Worm (Caenorhabditis elegans) whole organism, early embryonic: Measurements from ENCODE around the gene dgk-1.

Experiments
- B0310.2 ChIP-seq: sonication (generic microtip); optimal IDR thresholded peaks from 2 replicates; lab custom pipeline; 2016; ENCODE audit warnings: mild to moderate bottlenecking, missing genetic modification characterization, missing compliant biosample characterization
- ceh-36 ChIP-seq: sonication (generic microtip); optimal IDR thresholded peaks from 2 replicates; lab custom pipeline; 2016; ENCODE audit warnings: missing genetic modification characterization, inconsistent platforms, missing compliant biosample characterization
- ets-7 ChIP-seq: sonication (generic microtip); optimal IDR thresholded peaks from 2 replicates; lab custom pipeline; 2016; ENCODE audit warnings: missing genotype, missing genetic modification characterization, missing compliant biosample characterization
- flt-1 ChIP-seq: fragments of 200-800 bp; sonication (Bioruptor generic); IDR thresholded peaks from 2 replicates; pipeline ENCODE4 v1.3.6; 2022; ENCODE audit warnings: missing genetic modification characterization, missing compliant biosample characterization
- hmg-4 ChIP-seq: fragments of 200-800 bp; sonication (Bioruptor generic); optimal IDR thresholded peaks from 2 replicates; lab custom pipeline; 2018; ENCODE audit warnings: mild to moderate bottlenecking, missing genetic modification characterization, missing compliant biosample characterization
- hnd-1 ChIP-seq: sonication (generic microtip); optimal IDR thresholded peaks from 2 replicates; lab custom pipeline; 2016; ENCODE audit warnings: missing genetic modification characterization, missing compliant biosample characterization
- tbx-11 ChIP-seq: fragments of 200-800 bp; sonication (Bioruptor generic); IDR thresholded peaks from 2 replicates; pipeline ENCODE4 v1.3.6; 2022; ENCODE audit warnings: missing genetic modification characterization, missing compliant biosample characterization
- tbx-37 ChIP-seq: fragments of 200-800 bp; sonication (Bioruptor generic); conservative IDR thresholded peaks from 2 replicates; pipeline ENCODE4 v1.3.6; 2022; ENCODE audit warnings: missing genetic modification reagents, missing genetic modification characterization, missing compliant biosample characterization
- tra-4 ChIP-seq: sonication (generic microtip); optimal IDR thresholded peaks from 2 replicates; lab custom pipeline; 2017; ENCODE audit warnings: missing genetic modification characterization, missing compliant biosample characterization

DNA sequence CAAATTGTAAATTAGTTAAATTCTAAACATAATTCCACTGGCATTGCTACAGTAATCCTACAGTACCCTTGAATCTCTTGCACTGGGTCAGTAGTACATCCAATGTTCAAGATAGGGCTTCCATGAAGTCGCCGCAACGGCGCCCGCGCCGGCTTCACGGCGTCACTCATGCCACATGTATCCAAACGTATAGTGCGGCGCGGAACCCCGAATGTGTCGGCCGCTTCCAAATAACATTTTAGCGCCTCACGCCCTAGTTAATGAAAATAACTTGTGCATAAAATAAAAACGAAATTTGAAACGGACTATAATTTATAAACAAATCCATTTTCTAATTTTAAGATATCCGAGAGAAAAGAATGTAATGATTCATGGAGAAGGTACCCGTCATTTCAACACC lies 55.2 kb downstream of the dgk-1 start:
- TF ChIP-seq flt-1 (no peak), ceh-36 (tag; lab: Kevin White, UChicago) (no peak), ets-7 (tag; lab: Kevin White, UChicago) (no peak), tra-4 (tag; lab: Kevin White, UChicago) (no peak), hmg-4 (GFP tag; lab: Kevin White, UChicago) (no peak), B0310.2 (tag; lab: Kevin White, UChicago) (no peak), tbx-11 (GFP tag; lab: Robert Waterston, UW) (no peak), hnd-1 (no peak), tbx-37 (GFP tag; lab: Robert Waterston, UW) (no peak)
